Worm (Caenorhabditis elegans) whole organism, young adult: ENCODE measurements around the gene clec-25.

ENCODE experiments used
- B0035.1 ChIP-seq: sonication (generic microtip); optimal IDR thresholded peaks from 2 replicates; lab custom pipeline; 2016; ENCODE audit warnings: missing genetic modification characterization, mild to moderate bottlenecking, missing compliant biosample characterization, missing genotype, missing genetic modification reagents
- C06A6.2 ChIP-seq: fragments of 200-800 bp; sonication (Bioruptor generic); conservative IDR thresholded peaks from 2 replicates; pipeline ENCODE4 v1.3.6; 2022; ENCODE audit warnings: missing genetic modification characterization, missing compliant biosample characterization
- F49E8.2 ChIP-seq: sonication (generic microtip); optimal IDR thresholded peaks from 3 replicates; lab custom pipeline; 2017; ENCODE audit warnings: missing genetic modification characterization, mild to moderate bottlenecking, missing compliant biosample characterization, antibody characterized with exemption, moderate library complexity; ENCODE audit not compliant: insufficient read depth
- F57C9.4 ChIP-seq: sonication (generic microtip); optimal IDR thresholded peaks from 2 replicates; lab custom pipeline; 2017; ENCODE audit warnings: mild to moderate bottlenecking, missing genetic modification characterization, missing compliant biosample characterization
- K12H6.12 ChIP-seq: fragments of 200-800 bp; sonication (Bioruptor generic); optimal IDR thresholded peaks from 2 replicates; lab custom pipeline; 2018; ENCODE audit warnings: mild to moderate bottlenecking, missing genetic modification characterization, missing compliant biosample characterization
- T07F8.4 ChIP-seq: sonication (generic microtip); optimal IDR thresholded peaks from 2 replicates; lab custom pipeline; 2016; ENCODE audit warnings: mild to moderate bottlenecking, missing genetic modification characterization, moderate library complexity, missing compliant biosample characterization
- Y53F4B.3 ChIP-seq: fragments of 200-800 bp; sonication (Bioruptor generic); IDR thresholded peaks from 2 replicates; pipeline ENCODE4 v1.3.6; 2022; ENCODE audit warnings: missing genetic modification reagents, missing genetic modification characterization, missing compliant biosample characterization
- Y53G8AR.9 ChIP-seq: fragments of 200-800 bp; sonication (Bioruptor generic); conservative IDR thresholded peaks from 2 replicates; pipeline ENCODE4 v1.3.6; 2022; ENCODE audit warnings: missing genetic modification reagents, missing genetic modification characterization, missing compliant biosample characterization
- Y95B8A.8 ChIP-seq: fragments of 200-800 bp; sonication (Bioruptor generic); IDR thresholded peaks from 2 replicates; pipeline ENCODE4 v1.3.6; 2022; ENCODE audit warnings: missing genetic modification reagents, missing genetic modification characterization, missing compliant biosample characterization
- ZK185.1 ChIP-seq: sonication (generic microtip); optimal IDR thresholded peaks from 2 replicates; lab custom pipeline; 2016; ENCODE audit warnings: mild to moderate bottlenecking, missing genetic modification characterization, missing compliant biosample characterization; ENCODE audit not compliant: poor library complexity, severe bottlenecking
- akir-1 ChIP-seq: fragments of 200-800 bp; sonication (Bioruptor generic); optimal IDR thresholded peaks from 2 replicates; lab custom pipeline; 2018; ENCODE audit warnings: mild to moderate bottlenecking, missing genetic modification characterization, moderate library complexity, missing compliant biosample characterization
- ama-1 ChIP-seq, 3 experiments: fragments of 150-350 bp in 1 of 3; sonication (generic microtip) in 2 of 3; optimal IDR thresholded peaks; 2 replicates each; lab custom pipeline; 2014 to 2018; ENCODE audit warnings: missing biosample characterization in 2 of 3, missing genetic modification characterization in 2 of 3, missing genetic modification reagents in 2 of 3
- aptf-2 ChIP-seq: fragments of 200-800 bp; sonication (Bioruptor generic); conservative IDR thresholded peaks from 2 replicates; pipeline ENCODE4 v1.3.6; 2022; ENCODE audit warnings: missing genetic modification reagents, missing genetic modification characterization, missing compliant biosample characterization
- aptf-3 ChIP-seq: fragments of 200-800 bp; sonication (Bioruptor generic); IDR thresholded peaks from 2 replicates; pipeline ENCODE4 v1.3.6; 2022; ENCODE audit warnings: missing genetic modification characterization, missing compliant biosample characterization
- athp-1 ChIP-seq: sonication (generic microtip); optimal IDR thresholded peaks from 2 replicates; lab custom pipeline; 2017; ENCODE audit warnings: mild to moderate bottlenecking, missing genetic modification characterization, missing compliant biosample characterization
- attf-5 ChIP-seq: fragments of 200-800 bp; sonication (Bioruptor generic); optimal IDR thresholded peaks from 2 replicates; lab custom pipeline; 2018; ENCODE audit warnings: mild to moderate bottlenecking, missing genetic modification characterization, missing compliant biosample characterization
- attf-6 ChIP-seq: fragments of 200-800 bp; sonication (Bioruptor generic); IDR thresholded peaks from 2 replicates; pipeline ENCODE4 v1.3.6; 2022; ENCODE audit warnings: missing genetic modification reagents, missing genetic modification characterization, missing compliant biosample characterization
- bed-1 ChIP-seq: fragments of 200-800 bp; sonication (Bioruptor generic); IDR thresholded peaks from 2 replicates; pipeline ENCODE4 v1.3.6; 2022; ENCODE audit warnings: missing genetic modification reagents, missing genetic modification characterization, missing compliant biosample characterization
- ceh-40 ChIP-seq: fragments of 200-800 bp; sonication (Bioruptor generic); IDR thresholded peaks from 2 replicates; pipeline ENCODE4 v1.3.6; 2022; ENCODE audit warnings: missing genetic modification characterization, missing compliant biosample characterization
- chd-7 ChIP-seq: sonication (generic microtip); optimal IDR thresholded peaks from 2 replicates; lab custom pipeline; 2016; ENCODE audit warnings: mild to moderate bottlenecking, missing genetic modification characterization, moderate library complexity, missing compliant biosample characterization
- dox-1 ChIP-seq: fragments of 200-800 bp; sonication (Bioruptor generic); IDR thresholded peaks from 2 replicates; pipeline ENCODE4 v1.3.6; 2022; ENCODE audit warnings: missing genetic modification reagents, missing genetic modification characterization, missing compliant biosample characterization
- dpl-1 ChIP-seq: fragments of 150-350 bp; optimal IDR thresholded peaks from 2 replicates; lab custom pipeline; 2014; ENCODE audit warnings: missing biosample characterization, missing genetic modification reagents, missing genetic modification characterization
- fkh-3 ChIP-seq: sonication (generic microtip); optimal IDR thresholded peaks from 2 replicates; lab custom pipeline; 2016; ENCODE audit warnings: mild to moderate bottlenecking, missing genetic modification characterization, missing compliant biosample characterization
- him-1 ChIP-seq: sonication (generic microtip); optimal IDR thresholded peaks from 2 replicates; lab custom pipeline; 2016; ENCODE audit warnings: missing genotype, missing genetic modification reagents, missing genetic modification characterization, missing compliant biosample characterization
- hmg-20 ChIP-seq: fragments of 200-800 bp; sonication (Bioruptor generic); IDR thresholded peaks from 2 replicates; pipeline ENCODE4 v1.3.6; 2022; ENCODE audit warnings: missing genetic modification reagents, missing genetic modification characterization, missing compliant biosample characterization
- hrde-1 ChIP-seq: sonication (generic microtip); optimal IDR thresholded peaks from 2 replicates; lab custom pipeline; 2016; ENCODE audit warnings: missing genetic modification characterization, mild to moderate bottlenecking, missing compliant biosample characterization, moderate library complexity, missing genotype, missing genetic modification reagents, borderline replicate concordance
- hsf-1 ChIP-seq: fragments of 200-800 bp; sonication (Bioruptor generic); IDR thresholded peaks from 2 replicates; pipeline ENCODE4 v1.3.6; 2022; ENCODE audit warnings: missing genetic modification reagents, missing genetic modification characterization, missing compliant biosample characterization
- lin-54 ChIP-seq: fragments of 200-800 bp; sonication (Bioruptor generic); optimal IDR thresholded peaks from 2 replicates; lab custom pipeline; 2018; ENCODE audit warnings: mild to moderate bottlenecking, missing genetic modification characterization, missing compliant biosample characterization
- lir-1 ChIP-seq: fragments of 200-800 bp; sonication (Bioruptor generic); conservative IDR thresholded peaks from 2 replicates; pipeline ENCODE4 v1.3.6; 2022; ENCODE audit warnings: missing genetic modification reagents, missing genetic modification characterization, missing compliant biosample characterization
- lsy-27 ChIP-seq: sonication (generic microtip); optimal IDR thresholded peaks from 2 replicates; lab custom pipeline; 2017; ENCODE audit warnings: missing genetic modification characterization, mild to moderate bottlenecking, missing compliant biosample characterization, antibody characterized with exemption, missing genotype, borderline replicate concordance; ENCODE audit not compliant: insufficient read depth
- madf-8 ChIP-seq: fragments of 200-800 bp; sonication (Bioruptor generic); conservative IDR thresholded peaks from 2 replicates; pipeline ENCODE4 v1.3.6; 2022; ENCODE audit warnings: missing genetic modification reagents, missing genetic modification characterization, missing compliant biosample characterization
- mes-4 ChIP-seq: sonication (generic microtip); optimal IDR thresholded peaks from 2 replicates; lab custom pipeline; 2016; ENCODE audit warnings: missing genotype, missing genetic modification characterization, missing compliant biosample characterization
- nfya-1 ChIP-seq: sonication (generic microtip); optimal IDR thresholded peaks from 2 replicates; lab custom pipeline; 2017; ENCODE audit warnings: antibody characterized with exemption, missing compliant biosample characterization, missing genetic modification characterization, borderline replicate concordance; ENCODE audit not compliant: insufficient read depth
- nfya-2 ChIP-seq: fragments of 200-800 bp; sonication (Bioruptor generic); IDR thresholded peaks from 2 replicates; pipeline ENCODE4 v1.3.6; 2022; ENCODE audit warnings: missing genetic modification reagents, missing genetic modification characterization, missing compliant biosample characterization
- nhr-179 ChIP-seq: sonication (generic microtip); optimal IDR thresholded peaks from 2 replicates; lab custom pipeline; 2016; ENCODE audit warnings: mild to moderate bottlenecking, missing genetic modification characterization, missing compliant biosample characterization
- nhr-27 ChIP-seq: fragments of 200-800 bp; sonication (Bioruptor generic); optimal IDR thresholded peaks from 2 replicates; lab custom pipeline; 2018; ENCODE audit warnings: mild to moderate bottlenecking, missing genetic modification characterization, moderate library complexity, missing compliant biosample characterization
- rec-8 ChIP-seq, 2 experiments: sonication (generic microtip); optimal IDR thresholded peaks; 2 replicates each; lab custom pipeline; 2016; ENCODE audit warnings: mild to moderate bottlenecking in 2 of 2, missing genetic modification characterization in 2 of 2, missing genetic modification reagents in 2 of 2, missing genotype in 2 of 2, missing biosample characterization in 1 of 2, missing compliant biosample characterization in 1 of 2, moderate library complexity in 1 of 2
- repo-1 ChIP-seq: sonication (generic microtip); optimal IDR thresholded peaks from 2 replicates; lab custom pipeline; 2017; ENCODE audit warnings: mild to moderate bottlenecking, missing genetic modification characterization, missing compliant biosample characterization
- snpc-1.1 ChIP-seq: sonication (generic microtip); optimal IDR thresholded peaks from 2 replicates; lab custom pipeline; 2017; ENCODE audit warnings: missing genetic modification characterization, mild to moderate bottlenecking, missing compliant biosample characterization, antibody characterized with exemption, moderate library complexity, missing genotype, missing genetic modification reagents; ENCODE audit not compliant: insufficient read depth
- snpc-3.4 ChIP-seq: sonication (generic microtip); optimal IDR thresholded peaks from 2 replicates; lab custom pipeline; 2017; ENCODE audit warnings: missing genetic modification characterization, mild to moderate bottlenecking, missing compliant biosample characterization, antibody characterized with exemption, moderate library complexity, missing genotype, missing genetic modification reagents
- sptf-2 ChIP-seq: fragments of 200-800 bp; sonication (Bioruptor generic); optimal IDR thresholded peaks from 2 replicates; lab custom pipeline; 2018; ENCODE audit warnings: mild to moderate bottlenecking, missing genetic modification characterization, missing compliant biosample characterization
- ztf-28 ChIP-seq: fragments of 200-800 bp; sonication (Bioruptor generic); IDR thresholded peaks from 2 replicates; pipeline ENCODE4 v1.3.6; 2022; ENCODE audit warnings: missing genetic modification reagents, missing genetic modification characterization, missing compliant biosample characterization
- ztf-3 ChIP-seq: fragments of 200-800 bp; sonication (Bioruptor generic); optimal IDR thresholded peaks from 2 replicates; lab custom pipeline; 2018; ENCODE audit warnings: mild to moderate bottlenecking, missing genetic modification characterization, missing compliant biosample characterization
- ztf-6 ChIP-seq: fragments of 200-800 bp; sonication (Bioruptor generic); IDR thresholded peaks from 2 replicates; pipeline ENCODE4 v1.3.6; 2022; ENCODE audit warnings: missing genetic modification reagents, missing genetic modification characterization, missing compliant biosample characterization

Gene clec-25

DNA sequence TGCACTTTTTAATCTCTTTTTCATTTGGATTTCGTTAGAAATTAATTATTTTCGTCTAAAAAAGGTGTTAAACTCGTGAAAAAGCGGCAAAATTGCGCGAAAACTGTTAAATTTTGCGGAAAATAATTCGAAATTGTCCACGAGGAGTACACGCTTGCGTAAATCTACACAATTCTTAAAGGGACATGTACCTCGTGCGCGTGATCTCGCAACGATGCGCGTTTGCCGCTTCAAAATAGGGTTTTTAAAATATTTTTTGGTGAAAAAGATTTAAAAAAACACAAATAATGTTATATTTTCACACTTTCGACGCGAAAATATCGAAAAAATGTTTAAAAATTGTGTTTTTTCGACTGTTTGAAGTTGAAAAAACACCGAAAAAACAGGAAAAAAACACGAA lies 49.7 kb upstream of the clec-25 start (continued):
- no peak for TF ChIP-seq ztf-6
- no peak for TF ChIP-seq F49E8.2 (tag; lab: Kevin White, UChicago)
- no peak for TF ChIP-seq Y53G8AR.9 (GFP tag; lab: Robert Waterston, UW)
- no peak for TF ChIP-seq aptf-3
- TF ChIP-seq K12H6.12, result no peak
- TF ChIP-seq lin-54 (GFP tag; lab: Kevin White, UChicago), result peak; percentile 32
- no peak for TF ChIP-seq mes-4 (tag; lab: Kevin White, UChicago)
- TF ChIP-seq Y53F4B.3 (GFP tag; lab: Robert Waterston, UW), result no peak
- TF ChIP-seq snpc-3.4, result no peak
- TF ChIP-seq athp-1 (tag; lab: Kevin White, UChicago), result no peak
- TF ChIP-seq Y95B8A.8 (GFP tag; lab: Robert Waterston, UW), result no peak
- TF ChIP-seq lir-1, result no peak
- peak; percentile 43; the same call in 1 of the 2 replicates for TF ChIP-seq attf-6 (GFP tag; lab: Robert Waterston, UW)
- TF ChIP-seq akir-1 (GFP tag; lab: Kevin White, UChicago), result no peak
- TF ChIP-seq hsf-1 (GFP tag; lab: Robert Waterston, UW), result no peak
- no peak for TF ChIP-seq nhr-179
- TF ChIP-seq nfya-1 (tag; lab: Kevin White, UChicago), result no peak
- TF ChIP-seq ztf-28, result no peak
- TF ChIP-seq, all 124 proteins: peak for 13

DNA sequence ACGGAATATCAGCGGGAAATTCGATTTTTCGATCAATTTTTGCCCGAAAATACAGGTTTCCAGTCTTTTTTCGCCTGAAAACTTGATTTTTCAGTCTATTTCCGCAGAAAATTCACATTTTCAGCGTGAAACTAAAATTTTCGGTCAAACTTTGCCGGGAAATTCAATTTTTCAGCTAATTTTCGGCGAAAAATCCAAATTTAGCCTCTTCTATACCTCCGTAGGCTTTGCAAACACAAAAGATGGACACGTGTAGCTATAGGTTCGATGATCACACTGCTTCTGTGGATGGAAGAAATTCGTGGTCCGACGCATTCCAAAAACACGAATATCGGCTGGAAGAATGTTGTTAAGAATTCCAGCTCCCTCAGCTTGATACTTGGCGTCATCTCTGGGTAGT lies 49.0 kb upstream of the clec-25 start:
- TF ChIP-seq hsf-1 (GFP tag; lab: Robert Waterston, UW), result no peak
- no peak for TF ChIP-seq dpl-1 (GFP tag; lab: Kevin White, UChicago)
- TF ChIP-seq lsy-27 (tag; lab: Kevin White, UChicago), result no peak
- TF ChIP-seq Y95B8A.8 (GFP tag; lab: Robert Waterston, UW), result no peak
- no peak for TF ChIP-seq ztf-28
- no peak for TF ChIP-seq repo-1 (tag; lab: Kevin White, UChicago)
- TF ChIP-seq ztf-3 (GFP tag; lab: Kevin White, UChicago), result no peak
- TF ChIP-seq nfya-2 (GFP tag; lab: Robert Waterston, UW), result no peak
- no peak for TF ChIP-seq C06A6.2
- TF ChIP-seq ZK185.1 (tag; lab: Kevin White, UChicago), result no peak
- no peak for TF ChIP-seq rec-8 (tag; optimal IDR thresholded peaks at IDR 0.05; lab: Kevin White, UChicago)
- no peak for TF ChIP-seq bed-1 (GFP tag; lab: Robert Waterston, UW)
- no peak for TF ChIP-seq ztf-6
- TF ChIP-seq aptf-2 (GFP tag; lab: Robert Waterston, UW), result no peak
- TF ChIP-seq fkh-3, result no peak
- TF ChIP-seq snpc-1.1 (tag; lab: Kevin White, UChicago), result no peak
- no peak for TF ChIP-seq him-1 (tag; lab: Kevin White, UChicago)
- TF ChIP-seq, all 124 proteins: peak for 0

DNA sequence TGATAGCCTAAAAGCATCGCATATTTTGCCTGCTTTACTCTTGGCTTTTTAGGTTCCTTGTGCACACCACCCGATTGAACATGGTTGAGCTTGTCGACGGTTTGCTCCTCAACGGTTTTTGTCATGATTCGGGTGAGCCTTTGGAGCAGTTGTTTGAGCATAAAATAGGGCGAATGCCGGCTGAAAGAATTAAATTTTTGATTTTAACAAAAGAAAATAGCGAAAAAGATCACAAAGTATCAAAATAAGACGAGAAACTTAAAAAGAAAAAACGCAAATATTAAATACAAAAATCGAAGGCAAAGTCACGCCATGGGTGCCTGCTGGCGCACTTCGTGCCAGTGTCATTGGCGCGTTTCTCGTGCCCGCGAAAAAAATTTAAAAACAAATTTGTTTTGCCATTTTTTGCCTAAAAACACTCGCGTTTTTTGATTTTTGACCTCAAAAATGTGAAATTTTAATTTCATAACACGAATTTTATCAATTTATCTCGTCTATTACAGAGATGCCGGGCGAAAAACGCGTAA lies 48.1 kb upstream of the clec-25 start, which contains the start of the genes ctps-1 and pus-1:
TSS of gene ctps-1 (plus strand) at position 51 of the 527 bp plus-strand sequence.
TSS of gene pus-1 (minus strand) at position 125 of the 527 bp plus-strand sequence.
- no peak for TF ChIP-seq hrde-1 (tag; lab: Kevin White, UChicago)
- no peak for TF ChIP-seq F57C9.4 (tag; lab: Kevin White, UChicago)
- no peak for TF ChIP-seq B0035.1 (tag; lab: Kevin White, UChicago)
- no peak for TF ChIP-seq ztf-3 (GFP tag; lab: Kevin White, UChicago)
- TF ChIP-seq madf-8 (GFP tag; lab: Robert Waterston, UW), result peak; percentile 71
- no peak for TF ChIP-seq chd-7 (tag; lab: Kevin White, UChicago)
- peak; percentile 45; the same call in 1 of the 2 replicates for TF ChIP-seq hmg-20 (GFP tag; lab: Robert Waterston, UW)
- no peak for TF ChIP-seq T07F8.4 (tag; lab: Kevin White, UChicago)
- TF ChIP-seq ceh-40, result no peak
- TF ChIP-seq nfya-1 (tag; lab: Kevin White, UChicago), result no peak
- peak; percentile 8 for TF ChIP-seq attf-5
- TF ChIP-seq ama-1 (optimal IDR thresholded peaks at IDR 0.05; lab: Kevin White, UChicago), result no peak
- TF ChIP-seq ama-1 (GFP tag; optimal IDR thresholded peaks at IDR 0.05; lab: Kevin White, UChicago), result no peak
- TF ChIP-seq nhr-27 (tag; lab: Kevin White, UChicago), result no peak
- TF ChIP-seq sptf-2 (GFP tag; lab: Kevin White, UChicago), result no peak
- TF ChIP-seq dox-1 (GFP tag; lab: Robert Waterston, UW), result peak; percentile 70
- no peak for TF ChIP-seq C06A6.2
